Fruit fly (Drosophila melanogaster) whole organism, prepupa: ENCODE results near the gene RAF2.

ENCODE experiments used
- Blimp-1 ChIP-seq: fragments of 200-800 bp; sonication (Bioruptor generic); optimal IDR thresholded peaks from 3 replicates; lab custom pipeline; 2017; ENCODE audit warnings: missing biosample characterization, missing genetic modification characterization, mild to moderate bottlenecking, moderate library complexity, missing genetic modification reagents
- CG10631 ChIP-seq: fragments of 200-800 bp; sonication (Bioruptor generic); optimal IDR thresholded peaks from 2 replicates; lab custom pipeline; 2016; ENCODE audit warnings: missing biosample characterization, missing genetic modification characterization
- CG10669 ChIP-seq: fragments of 200-800 bp; sonication (Bioruptor generic); optimal IDR thresholded peaks from 3 replicates; lab custom pipeline; 2018; ENCODE audit warnings: missing biosample characterization, mild to moderate bottlenecking, missing genetic modification characterization, moderate library complexity
- CG11294 ChIP-seq: fragments of 200-800 bp; sonication (Bioruptor generic); IDR thresholded peaks from 2 replicates; pipeline ENCODE4 v1.3.6; 2022; ENCODE audit warnings: missing biosample characterization, missing genetic modification characterization
- CG11762 ChIP-seq: fragments of 200-800 bp; sonication (Bioruptor generic); optimal IDR thresholded peaks from 3 replicates; lab custom pipeline; 2016; ENCODE audit warnings: missing biosample characterization, missing genetic modification characterization; ENCODE audit not compliant: insufficient read depth
- CG11902 ChIP-seq: fragments of 200-800 bp; sonication (Bioruptor generic); optimal IDR thresholded peaks from 3 replicates; lab custom pipeline; 2016; ENCODE audit warnings: missing biosample characterization, missing genetic modification characterization
- CG15336 ChIP-seq: fragments of 200-800 bp; sonication (Bioruptor generic); IDR thresholded peaks from 2 replicates; pipeline ENCODE4 v1.3.6; 2022; ENCODE audit warnings: missing biosample characterization, missing genetic modification characterization
- CG1621 ChIP-seq: fragments of 200-800 bp; sonication (Bioruptor generic); optimal IDR thresholded peaks from 3 replicates; lab custom pipeline; 2018; ENCODE audit warnings: missing biosample characterization, mild to moderate bottlenecking, missing genetic modification characterization
- CG16779 ChIP-seq: fragments of 200-800 bp; sonication (Bioruptor generic); optimal IDR thresholded peaks from 3 replicates; lab custom pipeline; 2017; ENCODE audit warnings: missing biosample characterization, mild to moderate bottlenecking, missing genetic modification characterization
- CG3032 ChIP-seq: fragments of 200-800 bp; optimal IDR thresholded peaks from 2 replicates; lab custom pipeline; 2019; ENCODE audit warnings: missing biosample characterization, mild to moderate bottlenecking, missing genetic modification characterization, moderate library complexity
- CG31627 ChIP-seq: fragments of 200-800 bp; sonication (Bioruptor generic); optimal IDR thresholded peaks from 3 replicates; lab custom pipeline; 2016; ENCODE audit warnings: missing biosample characterization, missing genetic modification characterization
- CG32006 ChIP-seq: fragments of 200-800 bp; sonication (Bioruptor generic); optimal IDR thresholded peaks from 3 replicates; lab custom pipeline; 2017; ENCODE audit warnings: missing biosample characterization, mild to moderate bottlenecking, missing genetic modification characterization
- CG34406 ChIP-seq: fragments of 200-800 bp; sonication (Bioruptor generic); optimal IDR thresholded peaks from 3 replicates; lab custom pipeline; 2016; ENCODE audit warnings: missing biosample characterization, missing genetic modification characterization
- CG3919 ChIP-seq: fragments of 200-800 bp; sonication (Bioruptor generic); optimal IDR thresholded peaks from 3 replicates; lab custom pipeline; 2016; ENCODE audit warnings: missing biosample characterization, missing genetic modification characterization
- CG4318 ChIP-seq: fragments of 200-800 bp; sonication (Bioruptor generic); optimal IDR thresholded peaks from 3 replicates; lab custom pipeline; 2017; ENCODE audit warnings: missing biosample characterization, mild to moderate bottlenecking, missing genetic modification characterization
- CG6276 ChIP-seq: fragments of 200-800 bp; sonication (Bioruptor generic); optimal IDR thresholded peaks from 2 replicates; lab custom pipeline; 2017; ENCODE audit warnings: missing biosample characterization, mild to moderate bottlenecking, missing genetic modification characterization
- CG6792 ChIP-seq: fragments of 200-800 bp; sonication (Bioruptor generic); optimal IDR thresholded peaks from 3 replicates; lab custom pipeline; 2016; ENCODE audit warnings: missing biosample characterization, missing genetic modification characterization
- CG6808 ChIP-seq: fragments of 200-800 bp; sonication (Bioruptor generic); optimal IDR thresholded peaks from 3 replicates; lab custom pipeline; 2017; ENCODE audit warnings: missing biosample characterization, missing genetic modification characterization, mild to moderate bottlenecking, moderate library complexity, missing genetic modification reagents
- CG6854 ChIP-seq: fragments of 200-800 bp; sonication (Bioruptor generic); optimal IDR thresholded peaks from 2 replicates; lab custom pipeline; 2017; ENCODE audit warnings: missing biosample characterization, mild to moderate bottlenecking, missing genetic modification characterization
- CG7368 ChIP-seq: fragments of 200-800 bp; sonication (Bioruptor generic); optimal IDR thresholded peaks from 3 replicates; lab custom pipeline; 2016; ENCODE audit warnings: missing biosample characterization, missing genetic modification characterization
- CG8119 ChIP-seq: fragments of 200-800 bp; sonication (Bioruptor generic); IDR thresholded peaks from 3 replicates; pipeline ENCODE4 v1.3.6; 2022; ENCODE audit warnings: missing biosample characterization, missing genetic modification characterization
- CG8319 ChIP-seq: fragments of 200-800 bp; sonication (Bioruptor generic); optimal IDR thresholded peaks from 3 replicates; lab custom pipeline; 2016; ENCODE audit warnings: missing biosample characterization, missing genetic modification characterization
- CG9139 ChIP-seq: fragments of 200-800 bp; sonication (Bioruptor generic); optimal IDR thresholded peaks from 3 replicates; lab custom pipeline; 2017; ENCODE audit warnings: missing biosample characterization, mild to moderate bottlenecking, missing genetic modification characterization
- Eip78C ChIP-seq: fragments of 200-800 bp; sonication (Bioruptor generic); peaks from one replicate; lab custom pipeline; 2016; ENCODE audit warnings: missing biosample characterization, missing genetic modification characterization
- Eip93F ChIP-seq: fragments of 200-800 bp; sonication (Bioruptor generic); optimal IDR thresholded peaks from 2 replicates; lab custom pipeline; 2016; ENCODE audit warnings: missing biosample characterization, mild to moderate bottlenecking, missing genetic modification characterization
- Ets96B ChIP-seq: fragments of 200-800 bp; optimal IDR thresholded peaks from 2 replicates; lab custom pipeline; 2019; ENCODE audit warnings: missing biosample characterization, mild to moderate bottlenecking, missing genetic modification characterization, moderate library complexity
- Hr4 ChIP-seq: fragments of 200-800 bp; sonication (Bioruptor generic); optimal IDR thresholded peaks from 3 replicates; lab custom pipeline; 2016; ENCODE audit warnings: missing biosample characterization, missing genetic modification characterization
- Met ChIP-seq: fragments of 200-800 bp; sonication (Bioruptor generic); optimal IDR thresholded peaks from 3 replicates; lab custom pipeline; 2016; ENCODE audit warnings: missing biosample characterization, missing genetic modification characterization
- OdsH ChIP-seq: fragments of 200-800 bp; sonication (Bioruptor generic); optimal IDR thresholded peaks from 3 replicates; lab custom pipeline; 2016; ENCODE audit warnings: missing biosample characterization, missing genetic modification characterization
- Smox ChIP-seq: fragments of 200-800 bp; sonication (Bioruptor generic); optimal IDR thresholded peaks from 3 replicates; lab custom pipeline; 2016; ENCODE audit warnings: missing biosample characterization, missing genetic modification characterization
- Sox102F ChIP-seq: fragments of 200-800 bp; sonication (Bioruptor generic); optimal IDR thresholded peaks from 2 replicates; lab custom pipeline; 2016; ENCODE audit warnings: missing biosample characterization, mild to moderate bottlenecking, missing genetic modification characterization
- Sox14 ChIP-seq: fragments of 200-800 bp; sonication (Bioruptor generic); optimal IDR thresholded peaks from 3 replicates; lab custom pipeline; 2016; ENCODE audit warnings: missing biosample characterization, missing genetic modification characterization
- Sox15 ChIP-seq: fragments of 200-800 bp; sonication (Bioruptor generic); optimal IDR thresholded peaks from 3 replicates; lab custom pipeline; 2016; ENCODE audit warnings: missing biosample characterization, missing genetic modification characterization
- acj6 ChIP-seq: fragments of 200-800 bp; sonication (Bioruptor generic); optimal IDR thresholded peaks from 3 replicates; lab custom pipeline; 2016; ENCODE audit warnings: missing biosample characterization, missing genetic modification characterization
- cyc ChIP-seq: fragments of 200-800 bp; sonication (Bioruptor generic); optimal IDR thresholded peaks from 3 replicates; lab custom pipeline; 2016; ENCODE audit warnings: missing biosample characterization, missing genetic modification characterization
- dac ChIP-seq: fragments of 200-800 bp; sonication (Bioruptor generic); optimal IDR thresholded peaks from 2 replicates; lab custom pipeline; 2017; ENCODE audit warnings: missing biosample characterization, mild to moderate bottlenecking, missing genetic modification characterization
- dsx ChIP-seq: fragments of 200-800 bp; optimal IDR thresholded peaks from 3 replicates; lab custom pipeline; 2019; ENCODE audit warnings: missing biosample characterization, mild to moderate bottlenecking, missing genetic modification characterization, moderate library complexity; ENCODE audit not compliant: poor library complexity, severe bottlenecking
- esn ChIP-seq: fragments of 200-800 bp; sonication (Bioruptor generic); optimal IDR thresholded peaks from 2 replicates; lab custom pipeline; 2016; ENCODE audit warnings: missing biosample characterization, mild to moderate bottlenecking, missing genetic modification characterization, moderate library complexity
- fd59A ChIP-seq: fragments of 200-800 bp; sonication (Bioruptor generic); optimal IDR thresholded peaks from 2 replicates; lab custom pipeline; 2017; ENCODE audit warnings: missing biosample characterization, mild to moderate bottlenecking, missing genetic modification characterization, missing genetic modification reagents
- fd85E ChIP-seq: fragments of 200-800 bp; sonication (Bioruptor generic); optimal IDR thresholded peaks from 3 replicates; lab custom pipeline; 2016; ENCODE audit warnings: missing biosample characterization, missing genetic modification characterization
- pdm3 ChIP-seq: fragments of 200-800 bp; sonication (Bioruptor generic); optimal IDR thresholded peaks from 3 replicates; lab custom pipeline; 2016; ENCODE audit warnings: missing biosample characterization, missing genetic modification characterization
- salr ChIP-seq, 2 experiments: fragments of 200-800 bp; sonication (Bioruptor generic); optimal IDR thresholded peaks; 3 replicates each; lab custom pipeline; 2016 to 2018; ENCODE audit warnings: missing biosample characterization in 2 of 2, missing genetic modification characterization in 2 of 2, mild to moderate bottlenecking in 1 of 2
- spab ChIP-seq: fragments of 200-800 bp; sonication (Bioruptor generic); optimal IDR thresholded peaks from 2 replicates; lab custom pipeline; 2017; ENCODE audit warnings: missing biosample characterization, mild to moderate bottlenecking, missing genetic modification characterization, missing genetic modification reagents
- ss ChIP-seq, 2 experiments: fragments of 200-800 bp; sonication (Bioruptor generic); optimal IDR thresholded peaks; 2 replicates in 1 of 2; 3 replicates in 1 of 2; lab custom pipeline; 2017 to 2018; ENCODE audit warnings: mild to moderate bottlenecking in 2 of 2, missing biosample characterization in 2 of 2, missing genetic modification characterization in 2 of 2, moderate library complexity in 1 of 2
- svp ChIP-seq: fragments of 200-800 bp; sonication (Bioruptor generic); peaks from one replicate; lab custom pipeline; 2016; ENCODE audit warnings: missing biosample characterization, missing genetic modification characterization
- vri ChIP-seq: fragments of 200-800 bp; sonication (Bioruptor generic); optimal IDR thresholded peaks from 3 replicates; lab custom pipeline; 2016; ENCODE audit warnings: missing biosample characterization, mild to moderate bottlenecking, missing genetic modification characterization

RAF2 gene

dm6 chr3L:16362119-16362653 is 23.9 kb upstream of the RAF2 start, which contains the start of gene Cpr72Ea (continued):
- TF ChIP-seq CG16779 (tag; lab: Kevin White, UChicago): no peak
- no peak for TF ChIP-seq CG3919 (GFP tag; lab: Kevin White, UChicago)
- no peak for TF ChIP-seq CG7368 (GFP tag; lab: Kevin White, UChicago)
- no peak for TF ChIP-seq svp (GFP tag; lab: Kevin White, UChicago)
- peak; percentile 66 for TF ChIP-seq CG3032 (tag; lab: Kevin White, UChicago)
- TF ChIP-seq Sox15: no peak
- no peak for TF ChIP-seq CG11294 (GFP tag; lab: Robert Waterston, UW)
- peak; percentile 52 for TF ChIP-seq CG6808 (GFP tag; lab: Kevin White, UChicago)
- TF ChIP-seq Sox102F: no peak
- TF ChIP-seq CG31627 (GFP tag; lab: Kevin White, UChicago): no peak
- peak; percentile 4 to 36 for TF ChIP-seq ss (GFP tag; optimal IDR thresholded peaks at IDR 0.05; lab: Kevin White, UChicago)
- no peak for TF ChIP-seq dac (GFP tag; lab: Kevin White, UChicago)
- TF ChIP-seq Met (GFP tag; lab: Kevin White, UChicago): no peak
- TF ChIP-seq pdm3 (GFP tag; lab: Kevin White, UChicago): no peak
- no peak for TF ChIP-seq CG10669 (GFP tag; lab: Kevin White, UChicago)
- no peak for TF ChIP-seq vri (GFP tag; lab: Kevin White, UChicago)
- peak; percentile 37 for TF ChIP-seq Ets96B (tag; lab: Kevin White, UChicago)
- TF ChIP-seq CG8319 (GFP tag; lab: Kevin White, UChicago): no peak
- TF ChIP-seq Eip78C (GFP tag; lab: Kevin White, UChicago): peak; percentile 31
- no peak for TF ChIP-seq CG11902 (GFP tag; lab: Kevin White, UChicago)
- peak; percentile 27 for TF ChIP-seq spab (GFP tag; lab: Kevin White, UChicago)
- no peak for TF ChIP-seq acj6 (GFP tag; lab: Kevin White, UChicago)
- TF ChIP-seq Blimp-1 (GFP tag; lab: Kevin White, UChicago): no peak
- no peak for TF ChIP-seq Sox14 (GFP tag; lab: Kevin White, UChicago)
- no peak for TF ChIP-seq fd85E (GFP tag; lab: Kevin White, UChicago)
- peak; percentile 46 for TF ChIP-seq dsx (GFP tag; lab: Kevin White, UChicago)
- TF ChIP-seq CG4318 (GFP tag; lab: Kevin White, UChicago): no peak
- TF ChIP-seq CG8119 (GFP tag; lab: Robert Waterston, UW): no peak
- no peak for TF ChIP-seq CG1621 (tag; lab: Kevin White, UChicago)
- TF ChIP-seq CG6792 (GFP tag; lab: Kevin White, UChicago): no peak
- TF ChIP-seq Smox (GFP tag; lab: Kevin White, UChicago): no peak
- no peak for TF ChIP-seq CG6854 (GFP tag; lab: Kevin White, UChicago)
- no peak for TF ChIP-seq salr (GFP tag; optimal IDR thresholded peaks at IDR 0.05; lab: Kevin White, UChicago)

- TF ChIP-seq Blimp-1 (GFP tag; lab: Kevin White, UChicago): peak; percentile 63
- peak; percentile 83 for TF ChIP-seq CG8319 (GFP tag; lab: Kevin White, UChicago)
- peak; percentile 77 for TF ChIP-seq CG7368 (GFP tag; lab: Kevin White, UChicago)
- peak; percentile 98 for TF ChIP-seq Eip78C (GFP tag; lab: Kevin White, UChicago)
- TF ChIP-seq CG6854 (GFP tag; lab: Kevin White, UChicago): peak; percentile 64
- peak; percentile 87 for TF ChIP-seq fd59A
- peak; percentile 78 for TF ChIP-seq CG31627 (GFP tag; lab: Kevin White, UChicago)
- peak; percentile 94 for TF ChIP-seq svp (GFP tag; lab: Kevin White, UChicago)
- TF ChIP-seq spab (GFP tag; lab: Kevin White, UChicago): peak; percentile 88
- peak; percentile 91 to 94 for TF ChIP-seq ss (GFP tag; optimal IDR thresholded peaks at IDR 0.05; lab: Kevin White, UChicago)
- TF ChIP-seq CG6808 (GFP tag; lab: Kevin White, UChicago): peak; percentile 92
- peak; percentile 83 for TF ChIP-seq cyc (GFP tag; lab: Kevin White, UChicago)
- peak; percentile 81 for TF ChIP-seq CG9139 (GFP tag; lab: Kevin White, UChicago)
- peak; percentile 84 for TF ChIP-seq CG11762
- peak; percentile 74 for TF ChIP-seq CG32006 (GFP tag; lab: Kevin White, UChicago)
- peak; percentile 44 for TF ChIP-seq Hr4
- TF ChIP-seq pdm3 (GFP tag; lab: Kevin White, UChicago): peak; percentile 85
- TF ChIP-seq CG34406 (GFP tag; lab: Kevin White, UChicago): peak; percentile 89
- TF ChIP-seq CG16779 (tag; lab: Kevin White, UChicago): peak; percentile 82
- peak; percentile 90 for TF ChIP-seq Ets96B (tag; lab: Kevin White, UChicago)
- TF ChIP-seq OdsH (GFP tag; lab: Kevin White, UChicago): peak; percentile 87
- TF ChIP-seq CG15336 (GFP tag; lab: Robert Waterston, UW): peak; percentile 69
- TF ChIP-seq CG10631: peak; percentile 87
- TF ChIP-seq dsx (GFP tag; lab: Kevin White, UChicago): peak; percentile 90
- peak; percentile 17 for TF ChIP-seq Eip93F
- peak; percentile 89 for TF ChIP-seq esn (GFP tag; lab: Kevin White, UChicago)
- peak; percentile 39 for TF ChIP-seq CG4318 (GFP tag; lab: Kevin White, UChicago)
- peak; percentile 67 for TF ChIP-seq vri (GFP tag; lab: Kevin White, UChicago)
- peak; percentile 31 for TF ChIP-seq CG6276 (GFP tag; lab: Kevin White, UChicago)
- peak; percentile 45; the same call in 1 of the 2 replicates for TF ChIP-seq CG11294 (GFP tag; lab: Robert Waterston, UW)
These were observed 21.9 kb upstream of the RAF2 start for dm6 chr3L:16364182-16364581.
